Worm (Caenorhabditis elegans): ENCODE measurements around the gene M70.1.

DNA sequence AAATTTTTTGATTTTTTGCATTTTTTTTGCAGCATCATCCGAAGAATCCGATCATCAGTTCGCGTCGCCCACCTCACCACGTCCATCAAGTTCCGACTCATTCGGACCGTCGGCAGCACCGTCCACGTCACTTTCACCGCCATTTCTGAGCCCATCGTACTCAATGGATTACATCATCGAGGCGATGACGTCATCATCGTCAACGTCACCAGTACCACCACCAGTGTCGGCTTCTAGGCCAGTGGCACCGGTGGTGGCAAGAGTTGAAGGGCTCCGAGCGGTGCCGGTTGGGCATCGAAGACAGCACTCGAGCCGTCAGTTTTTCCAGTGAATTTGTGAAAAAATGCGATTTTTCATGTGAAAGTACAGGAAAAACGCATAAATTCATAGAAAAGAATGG lies 22.0 kb upstream of the M70.1 start:
- TF ChIP-seq ceh-36 (tag; optimal IDR thresholded peaks at IDR 0.05) (no peak), tbx-37 (GFP tag; conservative IDR thresholded peaks at IDR 0.05) (no peak), tra-4 (tag; optimal IDR thresholded peaks at IDR 0.05) (no peak)

Measured in whole organism, early embryonic.